Fruit fly (Drosophila melanogaster) whole organism, embryonic: ENCODE results near the gene CG31459.

Experiments used
- Aef1 ChIP-seq: fragments of 200-800 bp; sonication (Bioruptor generic); IDR thresholded peaks from 3 replicates; pipeline ENCODE4 v1.3.6; 2022; ENCODE audit warnings: missing biosample characterization, missing genetic modification characterization
- Antp ChIP-seq: fragments of 200-800 bp; sonication (Bioruptor generic); optimal IDR thresholded peaks from 3 replicates; lab custom pipeline; 2016; ENCODE audit warnings: missing biosample characterization, missing genetic modification characterization
- Bteb2 ChIP-seq: fragments of 200-800 bp; sonication (Bioruptor generic); optimal IDR thresholded peaks from 2 replicates; lab custom pipeline; 2016; ENCODE audit warnings: missing biosample characterization, missing genetic modification characterization
- CG10431 ChIP-seq: fragments of 200-800 bp; sonication (Bioruptor generic); optimal IDR thresholded peaks from 3 replicates; lab custom pipeline; 2018; ENCODE audit warnings: missing biosample characterization, mild to moderate bottlenecking, missing genetic modification characterization
- CG12299 ChIP-seq: fragments of 200-800 bp; sonication (Bioruptor generic); optimal IDR thresholded peaks from 2 replicates; lab custom pipeline; 2018; ENCODE audit warnings: missing biosample characterization, mild to moderate bottlenecking, missing genetic modification characterization
- CG1602 ChIP-seq: fragments of 200-800 bp; sonication (Bioruptor generic); optimal IDR thresholded peaks from 3 replicates; lab custom pipeline; 2016; ENCODE audit warnings: missing biosample characterization, missing genetic modification characterization
- CG17802 ChIP-seq: fragments of 200-800 bp; sonication (Bioruptor generic); optimal IDR thresholded peaks from 2 replicates; lab custom pipeline; 2018; ENCODE audit warnings: missing biosample characterization, mild to moderate bottlenecking, missing genetic modification characterization, moderate library complexity
- CG30431 ChIP-seq: fragments of 200-800 bp; sonication (Bioruptor generic); optimal IDR thresholded peaks from 2 replicates; lab custom pipeline; 2017; ENCODE audit warnings: missing biosample characterization, missing genetic modification characterization
- CG32767 ChIP-seq: fragments of 200-800 bp; sonication (Bioruptor generic); IDR thresholded peaks from 2 replicates; pipeline ENCODE4 v1.3.6; 2022; ENCODE audit warnings: missing biosample characterization, missing genetic modification characterization
- CG42726 ChIP-seq: fragments of 200-800 bp; sonication (Bioruptor generic); IDR thresholded peaks from 2 replicates; pipeline ENCODE4 v1.3.6; 2022; ENCODE audit warnings: missing biosample characterization, missing genetic modification characterization; ENCODE audit not compliant: partially characterized antibody
- CG5953 ChIP-seq: fragments of 200-800 bp; sonication (Bioruptor generic); IDR thresholded peaks from 2 replicates; pipeline ENCODE4 v1.3.6; 2022; ENCODE audit warnings: missing biosample characterization, missing genetic modification characterization
- CG6175 ChIP-seq: fragments of 200-800 bp; sonication (Bioruptor generic); IDR thresholded peaks from 3 replicates; pipeline ENCODE4 v1.3.6; 2022; ENCODE audit warnings: missing biosample characterization, missing genetic modification characterization
- CG6854 ChIP-seq: fragments of 200-800 bp; sonication (Bioruptor generic); optimal IDR thresholded peaks from 3 replicates; lab custom pipeline; 2017; ENCODE audit warnings: missing biosample characterization, mild to moderate bottlenecking, missing genetic modification characterization
- CG7786 ChIP-seq: fragments of 200-800 bp; sonication (Bioruptor generic); optimal IDR thresholded peaks from 2 replicates; lab custom pipeline; 2016; ENCODE audit warnings: missing biosample characterization, missing genetic modification characterization
- CG7928 ChIP-seq: fragments of 200-800 bp; sonication (Bioruptor generic); optimal IDR thresholded peaks from 2 replicates; lab custom pipeline; 2017; ENCODE audit warnings: missing biosample characterization, mild to moderate bottlenecking, missing genetic modification characterization
- CG9817 ChIP-seq: fragments of 200-800 bp; sonication (Bioruptor generic); optimal IDR thresholded peaks from 2 replicates; lab custom pipeline; 2018; ENCODE audit warnings: missing biosample characterization, mild to moderate bottlenecking, missing genetic modification characterization, moderate library complexity
- Dp ChIP-seq: fragments of 200-800 bp; sonication (Bioruptor generic); optimal IDR thresholded peaks from 2 replicates; lab custom pipeline; 2018; ENCODE audit warnings: missing biosample characterization, mild to moderate bottlenecking, missing genetic modification characterization, moderate library complexity
- HLHmδ ChIP-seq: fragments of 200-800 bp; sonication (Bioruptor generic); optimal IDR thresholded peaks from 2 replicates; lab custom pipeline; 2018; ENCODE audit warnings: missing biosample characterization, mild to moderate bottlenecking, missing genetic modification characterization, moderate library complexity
- Hr39 ChIP-seq: fragments of >200 bp; optimal IDR thresholded peaks from 2 replicates; lab custom pipeline; 2017
- Hr78 ChIP-seq, 2 experiments: fragments of 200-800 bp in 1 of 2; fragments of >200 bp in 1 of 2; sonication (Bioruptor generic) in 1 of 2; optimal IDR thresholded peaks; 2 replicates each; lab custom pipeline; 2017 to 2019; ENCODE audit warnings: missing biosample characterization in 2 of 2, missing genetic modification characterization in 2 of 2, mild to moderate bottlenecking in 1 of 2, moderate library complexity in 1 of 2
- Lim3 ChIP-seq: fragments of 200-800 bp; sonication (Bioruptor generic); IDR thresholded peaks from 2 replicates; pipeline ENCODE4 v1.3.6; 2022; ENCODE audit warnings: missing biosample characterization, missing genetic modification characterization
- Lpt ChIP-seq: fragments of >200 bp; optimal IDR thresholded peaks from 2 replicates; lab custom pipeline; 2018; ENCODE audit warnings: missing biosample characterization, missing genetic modification characterization
- MESR4 ChIP-seq: fragments of 200-800 bp; sonication (Bioruptor generic); optimal IDR thresholded peaks from 2 replicates; lab custom pipeline; 2018; ENCODE audit warnings: missing biosample characterization, mild to moderate bottlenecking, missing genetic modification characterization, moderate library complexity
- Mrtf ChIP-seq: fragments of 200-800 bp; sonication (Bioruptor generic); IDR thresholded peaks from 3 replicates; pipeline ENCODE4 v1.3.6; 2022; ENCODE audit warnings: missing biosample characterization, missing genetic modification characterization
- NC2β ChIP-seq: fragments of 200-800 bp; sonication (Bioruptor generic); optimal IDR thresholded peaks from 2 replicates; lab custom pipeline; 2016; ENCODE audit warnings: missing biosample characterization, missing genetic modification characterization
- Ptx1 ChIP-seq: fragments of 200-800 bp; sonication (Bioruptor generic); IDR thresholded peaks from 2 replicates; pipeline ENCODE4 v1.3.6; 2022; ENCODE audit warnings: missing biosample characterization, missing genetic modification characterization
- Rfx ChIP-seq: fragments of 200-800 bp; sonication (Bioruptor generic); IDR thresholded peaks from 2 replicates; pipeline ENCODE4 v1.3.6; 2022; ENCODE audit warnings: missing biosample characterization, missing genetic modification characterization
- Sin3A ChIP-seq: fragments of >200 bp; optimal IDR thresholded peaks from 2 replicates; lab custom pipeline; 2018
- Taf1 ChIP-seq: fragments of 200-800 bp; sonication (Bioruptor generic); IDR thresholded peaks from 2 replicates; pipeline ENCODE4 v1.3.6; 2022; ENCODE audit warnings: missing biosample characterization, missing genetic modification characterization
- Trl ChIP-seq, 3 experiments: fragments of >200 bp in 2 of 3; fragments of 200-800 bp in 1 of 3; sonication (Bioruptor generic) in 1 of 3; optimal IDR thresholded peaks; 2 replicates in 1 of 3; 3 replicates in 2 of 3; lab custom pipeline; 2016 to 2017; ENCODE audit warnings: missing biosample characterization in 1 of 3, missing genetic modification characterization in 1 of 3
- Usf ChIP-seq: fragments of 200-800 bp; sonication (Bioruptor generic); optimal IDR thresholded peaks from 2 replicates; lab custom pipeline; 2017; ENCODE audit warnings: missing genotype, missing biosample characterization, missing genetic modification characterization
- Vsx1 ChIP-seq: fragments of 200-800 bp; sonication (Bioruptor generic); optimal IDR thresholded peaks from 2 replicates; lab custom pipeline; 2017; ENCODE audit warnings: missing biosample characterization, mild to moderate bottlenecking, missing genetic modification characterization, missing genetic modification reagents
- YL-1 ChIP-seq: fragments of 200-800 bp; sonication (Bioruptor generic); optimal IDR thresholded peaks from 3 replicates; lab custom pipeline; 2017; ENCODE audit warnings: missing biosample characterization, mild to moderate bottlenecking, missing genetic modification characterization
- ap ChIP-seq: fragments of 200-800 bp; sonication (Bioruptor generic); IDR thresholded peaks from 2 replicates; pipeline ENCODE4 v1.3.6; 2022; ENCODE audit warnings: missing biosample characterization, missing genetic modification characterization
- chm ChIP-seq: fragments of 200-800 bp; sonication (Bioruptor generic); IDR thresholded peaks from 2 replicates; pipeline ENCODE4 v1.3.6; 2022; ENCODE audit warnings: missing biosample characterization, missing genetic modification characterization
- danr ChIP-seq: fragments of 200-800 bp; sonication (Bioruptor generic); IDR thresholded peaks from 2 replicates; pipeline ENCODE4 v1.3.6; 2022; ENCODE audit warnings: missing biosample characterization, missing genetic modification characterization
- dimm ChIP-seq: fragments of 200-800 bp; sonication (Bioruptor generic); IDR thresholded peaks from 2 replicates; pipeline ENCODE4 v1.3.6; 2022; ENCODE audit warnings: missing biosample characterization, missing genetic modification characterization
- gce ChIP-seq: fragments of 200-800 bp; sonication (Bioruptor generic); IDR thresholded peaks from 3 replicates; pipeline ENCODE4 v1.3.6; 2022; ENCODE audit warnings: missing biosample characterization, missing genetic modification characterization
- gsb-n ChIP-seq: fragments of 200-800 bp; sonication (Bioruptor generic); optimal IDR thresholded peaks from 3 replicates; lab custom pipeline; 2018; ENCODE audit warnings: missing biosample characterization, mild to moderate bottlenecking, missing genetic modification characterization
- h ChIP-seq: fragments of >200 bp; optimal IDR thresholded peaks from 2 replicates; lab custom pipeline; 2017
- hbn ChIP-seq: fragments of 200-800 bp; sonication (Bioruptor generic); IDR thresholded peaks from 2 replicates; pipeline ENCODE4 v1.3.6; 2022; ENCODE audit warnings: missing biosample characterization, missing genetic modification characterization; ENCODE audit not compliant: partially characterized antibody
- her ChIP-seq: fragments of 200-800 bp; sonication (Bioruptor generic); optimal IDR thresholded peaks from 2 replicates; lab custom pipeline; 2016; ENCODE audit warnings: missing biosample characterization, missing genetic modification characterization
- hth ChIP-seq: fragments of >200 bp; optimal IDR thresholded peaks from 2 replicates; lab custom pipeline; 2017; ENCODE audit warnings: inconsistent platforms
- jigr1 ChIP-seq: fragments of 200-800 bp; sonication (Bioruptor generic); IDR thresholded peaks from 3 replicates; pipeline ENCODE4 v1.3.6; 2022; ENCODE audit warnings: missing biosample characterization, missing genetic modification characterization
- kah ChIP-seq: fragments of 200-800 bp; sonication (Bioruptor generic); optimal IDR thresholded peaks from 2 replicates; lab custom pipeline; 2018; ENCODE audit warnings: missing biosample characterization, mild to moderate bottlenecking, missing genetic modification characterization
- pfk ChIP-seq: fragments of 200-800 bp; sonication (Bioruptor generic); optimal IDR thresholded peaks from 2 replicates; lab custom pipeline; 2018; ENCODE audit warnings: missing biosample characterization, mild to moderate bottlenecking, missing genetic modification characterization, moderate library complexity
- ro ChIP-seq: fragments of 200-800 bp; sonication (Bioruptor generic); IDR thresholded peaks from 2 replicates; pipeline ENCODE4 v1.3.6; 2022; ENCODE audit warnings: missing biosample characterization, missing genetic modification characterization
- sim ChIP-seq: fragments of 200-800 bp; sonication (Bioruptor generic); IDR thresholded peaks from 2 replicates; pipeline ENCODE4 v1.3.6; 2022; ENCODE audit warnings: missing biosample characterization, missing genetic modification characterization
- sima ChIP-seq: fragments of 200-800 bp; sonication (Bioruptor generic); optimal IDR thresholded peaks from 2 replicates; lab custom pipeline; 2016; ENCODE audit warnings: missing biosample characterization, missing genetic modification characterization
- sisA ChIP-seq: fragments of 200-800 bp; sonication (Bioruptor generic); IDR thresholded peaks from 2 replicates; pipeline ENCODE4 v1.3.6; 2022; ENCODE audit warnings: missing biosample characterization, missing genetic modification characterization
- wdn ChIP-seq: fragments of 200-800 bp; sonication (Bioruptor generic); IDR thresholded peaks from 2 replicates; pipeline ENCODE4 v1.3.6; 2022; ENCODE audit warnings: missing biosample characterization, missing genetic modification characterization
- wek ChIP-seq: fragments of 200-800 bp; sonication (Bioruptor generic); optimal IDR thresholded peaks from 3 replicates; lab custom pipeline; 2018; ENCODE audit warnings: missing biosample characterization, mild to moderate bottlenecking, missing genetic modification characterization, moderate library complexity
- zen ChIP-seq: fragments of 200-800 bp; sonication (Bioruptor generic); optimal IDR thresholded peaks from 3 replicates; lab custom pipeline; 2018; ENCODE audit warnings: missing biosample characterization, mild to moderate bottlenecking, missing genetic modification characterization, moderate library complexity

Gene CG31459

DNA sequence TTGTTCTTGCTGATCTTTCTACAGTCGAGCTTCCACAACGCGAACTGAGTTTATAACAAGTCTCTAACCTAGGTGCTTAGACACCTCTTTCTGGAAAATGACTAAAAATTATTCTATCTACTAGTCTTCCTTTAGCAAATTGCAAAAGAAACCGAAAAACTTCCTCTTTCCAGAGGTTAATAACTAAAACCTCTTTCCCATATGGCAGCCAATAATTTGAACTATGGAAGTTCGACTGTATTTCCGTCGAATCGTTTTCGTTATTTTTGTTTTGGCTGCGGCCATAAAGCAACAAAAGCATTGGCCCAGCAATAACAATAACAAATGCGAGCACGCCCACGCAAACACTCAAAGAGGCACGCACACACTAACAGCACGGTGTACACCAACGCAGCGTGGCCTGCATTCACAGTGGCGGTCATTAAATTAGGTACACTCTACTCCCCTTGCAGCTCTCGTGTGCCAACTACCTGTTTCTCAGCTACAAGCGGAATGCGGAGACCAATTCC is 39.8 kb downstream of the CG31459 start (continued):
- TF ChIP-seq wek (GFP tag; lab: Kevin White, UChicago) (peak; percentile 0), dimm (no peak), Lpt (GFP tag; lab: Kevin White, UChicago) (no peak), Aef1 (GFP tag; lab: Robert Waterston, UW) (peak; percentile 63; the same call in 2 of the 3 replicates), YL-1 (no peak), NC2β (GFP tag; lab: Kevin White, UChicago) (no peak), h (lab: Kevin White, UChicago) (no peak), sisA (GFP tag; lab: Robert Waterston, UW) (no peak), CG10431 (GFP tag; lab: Kevin White, UChicago) (peak; percentile 60), CG12299 (tag; lab: Kevin White, UChicago) (peak; percentile 44), Hr39 (lab: Kevin White, UChicago) (no peak), zen (tag; lab: Kevin White, UChicago) (no peak), kah (peak; percentile 79), jigr1 (no peak), Dp (GFP tag; lab: Kevin White, UChicago) (no peak), chm (GFP tag; lab: Robert Waterston, UW) (no peak; the same call in 1 of the 2 replicates), CG1602 (GFP tag; lab: Kevin White, UChicago) (peak; percentile 13), CG9817 (tag; lab: Kevin White, UChicago) (peak; percentile 47), Bteb2 (GFP tag; lab: Kevin White, UChicago) (no peak), sim (GFP tag; lab: Robert Waterston, UW) (no peak), sima (GFP tag; lab: Kevin White, UChicago) (no peak), CG6854 (GFP tag; lab: Kevin White, UChicago) (peak; percentile 22), hbn (GFP tag; lab: Robert Waterston, UW) (no peak), ap (GFP tag; lab: Robert Waterston, UW) (no peak), Usf (GFP tag; lab: Kevin White, UChicago) (no peak), CG17802 (tag; lab: Kevin White, UChicago) (peak; percentile 1), Lim3 (GFP tag; lab: Robert Waterston, UW) (no peak), Trl (optimal IDR thresholded peaks at IDR 0.05; lab: Kevin White, UChicago) (no peak), Trl (GFP tag; optimal IDR thresholded peaks at IDR 0.05; lab: Kevin White, UChicago) (peak; percentile 49), CG7928 (GFP tag; lab: Kevin White, UChicago) (no peak), ro (GFP tag; lab: Robert Waterston, UW) (no peak), pfk (GFP tag; lab: Kevin White, UChicago) (no peak), danr (GFP tag; lab: Robert Waterston, UW) (no peak), CG30431 (GFP tag; lab: Kevin White, UChicago) (no peak), CG42726 (no peak), MESR4 (GFP tag; lab: Kevin White, UChicago) (no peak), Ptx1 (GFP tag; lab: Robert Waterston, UW) (peak; percentile 55), Sin3A (no peak), gsb-n (tag; lab: Kevin White, UChicago) (no peak), gce (GFP tag; lab: Robert Waterston, UW) (peak; percentile 46; the same call in 1 of the 3 replicates), Vsx1 (GFP tag; lab: Kevin White, UChicago) (no peak), wdn (peak; percentile 51; the same call in 1 of the 2 replicates), Antp (GFP tag; lab: Kevin White, UChicago) (no peak), hth (lab: Kevin White, UChicago) (no peak), CG6175 (no peak), Mrtf (GFP tag; lab: Robert Waterston, UW) (no peak), her (GFP tag; lab: Kevin White, UChicago) (peak; percentile 8), CG7786 (GFP tag; lab: Kevin White, UChicago) (peak; percentile 43), Taf1 (GFP tag; lab: Robert Waterston, UW) (no peak), CG32767 (GFP tag; lab: Robert Waterston, UW) (no peak), CG5953 (GFP tag; lab: Robert Waterston, UW) (no peak), Rfx (peak; percentile 58), Hr78 (GFP tag; optimal IDR thresholded peaks at IDR 0.05; lab: Kevin White, UChicago) (peak in 1 of 2 experiments; percentile 26), HLHmδ (GFP tag; lab: Kevin White, UChicago) (peak; percentile 31)
